Worm (Caenorhabditis elegans): ENCODE measurements around the gene pink-1.

DNA sequence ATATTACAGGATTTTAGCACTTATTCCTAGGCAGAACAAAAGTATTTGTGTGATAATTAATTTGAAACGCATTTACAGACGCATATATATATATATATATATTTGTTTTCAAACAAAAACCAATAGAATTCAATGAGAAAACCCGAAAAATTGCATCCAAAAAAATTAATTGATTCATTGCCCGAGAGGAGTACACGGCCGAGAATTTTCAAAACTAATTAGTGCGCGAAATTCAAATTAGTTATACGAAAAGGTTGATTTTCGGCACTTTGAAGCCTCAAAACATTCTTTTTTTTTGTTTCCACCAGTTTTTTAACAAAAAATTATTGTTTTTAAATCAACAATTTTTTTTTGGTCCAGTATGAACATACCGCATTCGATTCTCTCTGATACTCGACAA lies 4.0 kb downstream of the pink-1 start:
- no peak for TF ChIP-seq nhr-12 (tag; optimal IDR thresholded peaks at IDR 0.05)
- no peak for TF ChIP-seq nhr-237 (tag; optimal IDR thresholded peaks at IDR 0.05)
- TF ChIP-seq lin-13 (tag; optimal IDR thresholded peaks at IDR 0.05) = no peak
- no peak for TF ChIP-seq mab-5 (tag; optimal IDR thresholded peaks at IDR 0.05)
- TF ChIP-seq sem-2 (GFP tag; optimal IDR thresholded peaks at IDR 0.05) = no peak
- TF ChIP-seq nhr-2 (tag; optimal IDR thresholded peaks at IDR 0.05) = no peak
- TF ChIP-seq cnd-1 (tag; optimal IDR thresholded peaks at IDR 0.05) = no peak

Data from whole organism, mixed stage, embryonic.